Fruit fly (Drosophila melanogaster): ENCODE measurements around the gene PVRAP.

Gene PVRAP

DNA sequence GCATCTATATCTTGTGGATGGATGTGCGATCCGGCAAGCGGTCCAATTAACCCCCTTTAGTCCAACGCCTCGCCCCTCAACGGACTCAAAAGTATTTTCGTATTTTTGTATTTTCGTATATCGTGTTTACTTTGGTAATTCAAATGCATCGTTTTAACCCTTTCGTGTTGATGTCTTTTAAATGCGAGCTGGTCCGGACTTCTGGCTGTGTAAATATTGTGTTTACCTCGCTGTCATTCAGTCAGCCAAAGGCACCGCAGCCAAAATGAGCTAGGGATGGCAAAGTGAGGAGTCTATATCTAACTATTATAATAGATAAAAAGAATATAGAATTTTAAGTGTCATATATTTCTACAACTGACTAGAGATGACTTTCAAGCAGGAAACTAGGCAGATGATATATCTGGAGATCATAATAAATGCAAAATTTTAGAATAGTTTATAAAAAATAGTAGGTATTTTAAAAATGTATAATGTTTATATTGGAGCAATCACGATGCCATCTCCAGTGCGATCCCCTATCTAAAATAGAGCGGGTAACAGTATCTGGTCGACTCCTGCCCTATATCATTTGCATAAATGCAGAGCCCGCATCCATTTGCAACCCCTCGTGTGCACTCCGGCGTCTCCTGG, 13.3 kb upstream of the PVRAP start (continued):
- TF ChIP-seq vfl (GFP tag; optimal IDR thresholded peaks at IDR 0.05) (no peak), Trl (optimal IDR thresholded peaks at IDR 0.05) (no peak), Trl (GFP tag; optimal IDR thresholded peaks at IDR 0.05) (no peak), da (GFP tag; optimal IDR thresholded peaks at IDR 0.05) (no peak), chinmo (GFP tag; IDR thresholded peaks at IDR 0.05; ENCODE audit: partially characterized antibody) (0 out of 4 replicates have a peak, but pooled peaks have one; percentile 54), CG9437 (GFP tag; optimal IDR thresholded peaks at IDR 0.05) (no peak), run (tag; optimal IDR thresholded peaks at IDR 0.05) (no peak), CG3847 (GFP tag; IDR thresholded peaks at IDR 0.05) (no peak), CG14710 (tag; optimal IDR thresholded peaks at IDR 0.05) (no peak), NC2α (GFP tag; optimal IDR thresholded peaks at IDR 0.05) (no peak), CG33557 (GFP tag; optimal IDR thresholded peaks at IDR 0.05) (peak; percentile 51), bsh (GFP tag; optimal IDR thresholded peaks at IDR 0.05) (peak in 1 of 2 experiments; percentile 21), cg (GFP tag; optimal IDR thresholded peaks at IDR 0.05) (no peak), jumu (GFP tag; optimal IDR thresholded peaks at IDR 0.05) (no peak), ATbp (GFP tag; optimal IDR thresholded peaks at IDR 0.05) (no peak), B-H1 (GFP tag; IDR thresholded peaks at IDR 0.05) (no peak), BEAF-32 (GFP tag; optimal IDR thresholded peaks at IDR 0.05) (peak; percentile 50), ara (GFP tag; IDR thresholded peaks at IDR 0.05) (peak; percentile 31; the same call in 1 of the 2 replicates), fd3F (GFP tag; optimal IDR thresholded peaks at IDR 0.05) (no peak), peb (GFP tag; IDR thresholded peaks at IDR 0.05) (no peak), CG10274 (GFP tag; optimal IDR thresholded peaks at IDR 0.05) (no peak), psq (GFP tag; optimal IDR thresholded peaks at IDR 0.05) (no peak), CG31441 (GFP tag; IDR thresholded peaks at IDR 0.05) (no peak; the same call in 1 of the 2 replicates), NfI (GFP tag; optimal IDR thresholded peaks at IDR 0.05) (no peak), Gug (GFP tag; IDR thresholded peaks at IDR 0.05) (no peak), CG10321 (GFP tag; IDR thresholded peaks at IDR 0.05) (no peak), Hsf (GFP tag; optimal IDR thresholded peaks at IDR 0.05) (no peak), CG9932 (GFP tag; IDR thresholded peaks at IDR 0.05) (no peak), Oaz (GFP tag; IDR thresholded peaks at IDR 0.05) (no peak), row (GFP tag; IDR thresholded peaks at IDR 0.05) (peak; percentile 62; the same call in 2 of the 3 replicates), fru (optimal IDR thresholded peaks at IDR 0.05) (no peak), CG4404 (GFP tag; IDR thresholded peaks at IDR 0.05) (peak; percentile 50; the same call in 1 of the 2 replicates), dysf (GFP tag; IDR thresholded peaks at IDR 0.05) (no peak), mld (GFP tag; IDR thresholded peaks at IDR 0.05; ENCODE audit: partially characterized antibody) (no peak), CG15011 (GFP tag; optimal IDR thresholded peaks at IDR 0.05) (no peak), eve (GFP tag; optimal IDR thresholded peaks at IDR 0.05) (no peak), CG12391 (tag; optimal IDR thresholded peaks at IDR 0.05) (peak; percentile 8), wdn (GFP tag; IDR thresholded peaks at IDR 0.05) (no peak), CG11398 (GFP tag; optimal IDR thresholded peaks at IDR 0.05) (no peak), CG11696 (GFP tag; IDR thresholded peaks at IDR 0.05) (no peak), CG15479 (GFP tag; optimal IDR thresholded peaks at IDR 0.05) (no peak), ro (GFP tag; IDR thresholded peaks at IDR 0.05) (no peak), prd (optimal IDR thresholded peaks at IDR 0.05) (no peak), prd (GFP tag; IDR thresholded peaks at IDR 0.05) (peak; percentile 45; the same call in 2 of the 3 replicates), ac (GFP tag; optimal IDR thresholded peaks at IDR 0.05) (no peak), CG6791 (GFP tag; IDR thresholded peaks at IDR 0.05; ENCODE audit: partially characterized antibody) (no peak), ranshi (GFP tag; IDR thresholded peaks at IDR 0.05) (no peak), Kr (GFP tag; optimal IDR thresholded peaks at IDR 0.05) (peak; percentile 90), oc (tag; optimal IDR thresholded peaks at IDR 0.05) (no peak), pnt (GFP tag; optimal IDR thresholded peaks at IDR 0.05) (no peak), CG6854 (GFP tag; optimal IDR thresholded peaks at IDR 0.05) (no peak), cas (GFP tag; IDR thresholded peaks at IDR 0.05) (no peak)

Data from whole organism, embryonic.